Fruit fly (Drosophila melanogaster): ENCODE measurements around the gene Rbfox1.

The Rbfox1 gene

dm6 chr3L:10495882-10496654, 14.9 kb downstream of the Rbfox1 start:
- no peak for TF ChIP-seq CG17801 (GFP tag; optimal IDR thresholded peaks at IDR 0.05; ENCODE audit: partially characterized antibody)

- no peak for TF ChIP-seq CG17801 (GFP tag; optimal IDR thresholded peaks at IDR 0.05; ENCODE audit: partially characterized antibody)
Measured at dm6 chr3L:10504607-10505006, 23.4 kb downstream of the Rbfox1 start.

dm6 chr3L:10507971-10508370, 26.8 kb downstream of the Rbfox1 start:
- no peak for TF ChIP-seq CG17801 (GFP tag; optimal IDR thresholded peaks at IDR 0.05; ENCODE audit: partially characterized antibody)

- no peak for TF ChIP-seq CG17801 (GFP tag; optimal IDR thresholded peaks at IDR 0.05; ENCODE audit: partially characterized antibody)
Measured at dm6 chr3L:10513412-10513811, 32.2 kb downstream of the Rbfox1 start.

- TF ChIP-seq CG17801 (GFP tag; optimal IDR thresholded peaks at IDR 0.05; ENCODE audit: partially characterized antibody): no peak
Measured at dm6 chr3L:10514829-10515228, 33.6 kb downstream of the Rbfox1 start.

- TF ChIP-seq CG17801 (GFP tag; optimal IDR thresholded peaks at IDR 0.05; ENCODE audit: partially characterized antibody): no peak
Measured at dm6 chr3L:10515785-10516706, 34.8 kb downstream of the Rbfox1 start.

dm6 chr3L:10516707-10517450, 35.7 kb downstream of the Rbfox1 start:
- TF ChIP-seq CG17801 (GFP tag; optimal IDR thresholded peaks at IDR 0.05; ENCODE audit: partially characterized antibody): no peak

- TF ChIP-seq CG17801 (GFP tag; optimal IDR thresholded peaks at IDR 0.05; ENCODE audit: partially characterized antibody): no peak
Measured at dm6 chr3L:10517451-10518385, 36.5 kb downstream of the Rbfox1 start.

dm6 chr3L:10518945-10519344, 37.7 kb downstream of the Rbfox1 start:
- TF ChIP-seq CG17801 (GFP tag; optimal IDR thresholded peaks at IDR 0.05; ENCODE audit: partially characterized antibody): no peak

- TF ChIP-seq CG17801 (GFP tag; optimal IDR thresholded peaks at IDR 0.05; ENCODE audit: partially characterized antibody): no peak
Measured at dm6 chr3L:10521624-10522023, 40.4 kb downstream of the Rbfox1 start.

dm6 chr3L:10522391-10523214, 41.4 kb downstream of the Rbfox1 start:
- TF ChIP-seq CG17801 (GFP tag; optimal IDR thresholded peaks at IDR 0.05; ENCODE audit: partially characterized antibody): no peak

dm6 chr3L:10525168-10525567, 44.0 kb downstream of the Rbfox1 start:
- no peak for TF ChIP-seq CG17801 (GFP tag; optimal IDR thresholded peaks at IDR 0.05; ENCODE audit: partially characterized antibody)

- TF ChIP-seq CG17801 (GFP tag; optimal IDR thresholded peaks at IDR 0.05; ENCODE audit: partially characterized antibody): no peak
Measured at dm6 chr3L:10525641-10526382, 44.6 kb downstream of the Rbfox1 start.

Measured in ovary, adult (tissue).